Fruit fly (Drosophila melanogaster): Measurements from ENCODE around the gene polybromo.

DNA sequence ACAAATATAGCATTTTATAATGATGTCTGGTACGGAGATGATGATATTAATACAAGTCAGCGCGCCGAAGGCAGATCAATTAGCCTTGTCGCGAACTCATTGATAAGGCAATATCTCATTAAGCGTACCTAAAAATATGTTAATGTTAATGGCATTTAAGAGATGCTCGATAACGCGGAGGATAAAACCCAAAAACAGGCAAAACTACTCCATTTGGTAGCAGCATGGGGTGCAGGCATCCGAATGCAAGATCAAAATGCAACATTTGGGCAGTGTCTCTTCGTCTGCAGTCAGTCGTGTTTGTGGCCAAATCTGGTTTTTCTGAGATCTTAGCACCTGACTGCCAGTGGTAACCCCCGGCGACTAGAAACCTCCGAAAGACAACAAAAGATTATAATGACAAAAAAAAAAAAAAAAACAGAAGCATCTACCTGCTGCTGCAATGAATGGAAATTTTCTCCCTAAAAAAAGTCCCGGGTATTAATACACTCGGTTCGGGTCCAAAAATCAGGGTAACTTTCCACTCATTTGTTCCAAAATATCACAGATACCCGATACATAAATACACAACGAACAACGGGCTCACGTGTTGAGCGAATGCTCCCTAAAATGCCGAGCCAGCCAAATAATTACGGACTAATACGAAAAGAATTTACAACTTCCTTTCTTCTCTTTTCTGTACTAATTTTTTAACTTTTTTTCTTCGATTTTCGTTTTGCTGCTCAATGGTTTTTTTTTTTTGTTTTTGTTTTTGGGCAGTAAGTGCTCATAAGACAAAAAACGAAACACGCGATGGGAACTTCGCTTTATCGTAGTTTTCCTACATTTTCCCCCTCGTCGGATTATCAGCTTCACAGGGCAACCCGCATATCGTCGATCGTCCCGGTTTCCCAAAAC is 41.1 kb upstream of the polybromo start:
- TF ChIP-seq Hr83 (GFP tag; optimal IDR thresholded peaks at IDR 0.05; ENCODE audit: poor library complexity, severe bottlenecking) (no peak), lola (GFP tag; optimal IDR thresholded peaks at IDR 0.05) (no peak), h (GFP tag; optimal IDR thresholded peaks at IDR 0.05) (no peak), Myc (optimal IDR thresholded peaks at IDR 0.05) (no peak), ey (GFP tag; optimal IDR thresholded peaks at IDR 0.05) (no peak), woc (GFP tag; optimal IDR thresholded peaks at IDR 0.05) (no peak), pan (optimal IDR thresholded peaks at IDR 0.05) (no peak), CG9705 (GFP tag; optimal IDR thresholded peaks at IDR 0.05) (no peak), Vsx2 (GFP tag; optimal IDR thresholded peaks at IDR 0.05; ENCODE audit: partially characterized antibody) (no peak)
